Fruit fly (Drosophila melanogaster): Measurements from ENCODE around the gene CCT2.

dm6 chrX:9136776-9137550, 47.6 kb downstream of the CCT2 start:
- TF ChIP-seq CG34224 (GFP tag; IDR thresholded peaks at IDR 0.05; ENCODE audit: partially characterized antibody): no peak
- no peak for TF ChIP-seq CG8478 (optimal IDR thresholded peaks at IDR 0.05)
- TF ChIP-seq otp (GFP tag; IDR thresholded peaks at IDR 0.05): peak; percentile 51; the same call in 1 of the 3 replicates
- no peak for TF ChIP-seq Sin3A (optimal IDR thresholded peaks at IDR 0.05)
- TF ChIP-seq grn (GFP tag; optimal IDR thresholded peaks at IDR 0.05): no peak
- no peak for TF ChIP-seq kni (GFP tag; optimal IDR thresholded peaks at IDR 0.05)
- TF ChIP-seq Abd-B (GFP tag; optimal IDR thresholded peaks at IDR 0.05): no peak
